Worm (Caenorhabditis elegans) whole organism, midembryonic: ENCODE results near the gene ceh-57.

Experiments used
- T22C8.4 ChIP-seq: fragments of 200-800 bp; sonication (Bioruptor generic); IDR thresholded peaks from 2 replicates; pipeline ENCODE4 v1.3.6; 2022; ENCODE audit warnings: missing genetic modification characterization, missing compliant biosample characterization
- cog-1 ChIP-seq: sonication (generic microtip); optimal IDR thresholded peaks from 2 replicates; lab custom pipeline; 2016; ENCODE audit warnings: missing genetic modification characterization, missing compliant biosample characterization
- flt-1 ChIP-seq: fragments of 200-800 bp; sonication (Bioruptor generic); IDR thresholded peaks from 2 replicates; pipeline ENCODE4 v1.3.6; 2022; ENCODE audit warnings: missing genetic modification characterization, missing compliant biosample characterization
- klf-2 ChIP-seq: fragments of 200-800 bp; sonication (Bioruptor generic); conservative IDR thresholded peaks from 2 replicates; pipeline ENCODE4 v1.3.6; 2022; ENCODE audit warnings: missing genetic modification reagents, missing genetic modification characterization, missing compliant biosample characterization
- med-1 ChIP-seq: sonication (generic microtip); optimal IDR thresholded peaks from 2 replicates; lab custom pipeline; 2017; ENCODE audit warnings: missing genetic modification characterization, mild to moderate bottlenecking, missing compliant biosample characterization, antibody characterized with exemption, missing genetic modification reagents; ENCODE audit not compliant: insufficient read depth
- ref-1 ChIP-seq: fragments of 200-800 bp; sonication (Bioruptor generic); conservative IDR thresholded peaks from 2 replicates; pipeline ENCODE4 v1.3.6; 2022; ENCODE audit warnings: missing genetic modification reagents, missing genetic modification characterization, missing compliant biosample characterization
- tab-1 ChIP-seq: fragments of 200-800 bp; sonication (Bioruptor generic); IDR thresholded peaks from 2 replicates; pipeline ENCODE4 v1.3.6; 2022; ENCODE audit warnings: missing genetic modification characterization, missing compliant biosample characterization
- ztf-23 ChIP-seq: fragments of 200-800 bp; sonication (Bioruptor generic); IDR thresholded peaks from 2 replicates; pipeline ENCODE4 v1.3.6; 2022; ENCODE audit warnings: missing genetic modification reagents, missing genetic modification characterization, missing compliant biosample characterization
- ztf-29 ChIP-seq: fragments of 200-800 bp; sonication (Bioruptor generic); IDR thresholded peaks from 2 replicates; pipeline ENCODE4 v1.3.6; 2022; ENCODE audit warnings: missing genetic modification reagents, missing genetic modification characterization, missing compliant biosample characterization

The ceh-57 gene

DNA sequence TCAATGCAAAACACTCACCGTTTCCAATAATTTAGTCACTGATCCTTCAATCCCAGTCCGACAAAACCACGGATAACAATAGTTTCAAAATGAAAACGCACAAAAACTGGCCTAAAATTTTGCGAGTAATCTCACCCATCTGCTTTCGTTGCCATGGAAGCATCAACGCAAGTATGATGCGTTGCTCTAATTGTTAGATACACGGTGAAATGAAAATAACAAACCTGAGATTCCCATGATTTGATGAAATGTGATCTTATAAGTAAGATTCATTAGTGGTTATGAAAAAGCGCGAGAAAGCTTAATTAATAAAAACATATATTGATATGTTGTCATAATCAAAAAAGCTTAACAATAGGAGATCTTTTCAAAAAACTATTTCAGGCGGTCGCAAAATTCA lies at the start of gene ceh-57:
Gene ceh-57, minus strand, starts transcription at position 95 of the 400 bp plus-strand sequence.
- no peak for TF ChIP-seq T22C8.4 (GFP tag; lab: Robert Waterston, UW)
- no peak for TF ChIP-seq klf-2 (GFP tag; lab: Robert Waterston, UW)
- TF ChIP-seq cog-1 (tag; lab: Kevin White, UChicago): no peak
- TF ChIP-seq ztf-23 (GFP tag; lab: Robert Waterston, UW): no peak
- TF ChIP-seq med-1 (GFP tag; lab: Kevin White, UChicago): no peak
- no peak for TF ChIP-seq ztf-29 (GFP tag; lab: Robert Waterston, UW)
- TF ChIP-seq flt-1: no peak
- no peak for TF ChIP-seq ref-1 (GFP tag; lab: Robert Waterston, UW)
- no peak for TF ChIP-seq tab-1 (GFP tag; lab: Robert Waterston, UW)

DNA sequence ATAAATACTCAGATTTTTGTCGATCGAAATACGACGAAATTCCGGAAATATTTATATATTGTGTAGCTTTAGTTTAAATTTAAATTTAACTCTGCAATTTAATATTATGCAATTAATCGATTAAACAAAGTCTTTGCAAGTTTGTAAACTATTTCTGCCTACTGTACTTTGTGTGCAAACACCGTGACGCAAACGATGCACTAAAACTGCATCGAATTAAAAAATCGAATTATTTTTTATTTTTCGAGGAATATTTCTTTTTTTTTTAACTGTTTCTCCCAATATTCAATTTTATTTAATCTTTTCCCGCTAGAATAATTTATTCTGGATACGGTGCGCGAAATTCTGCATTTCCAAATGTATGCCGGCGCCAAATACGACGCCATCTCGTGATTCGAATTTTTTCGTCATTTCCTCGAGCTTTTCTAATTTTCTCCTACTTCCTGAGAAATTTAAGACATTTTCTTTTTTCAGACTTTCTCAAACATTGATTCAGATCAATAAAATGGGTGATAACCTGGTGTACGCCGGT lies 49.3 kb upstream of the ceh-57 start, which contains the start of gene eif-2A:
Gene eif-2A, plus strand, starts transcription at position 469 of the 532 bp plus-strand sequence.
- TF ChIP-seq ref-1 (GFP tag; lab: Robert Waterston, UW): no peak

DNA sequence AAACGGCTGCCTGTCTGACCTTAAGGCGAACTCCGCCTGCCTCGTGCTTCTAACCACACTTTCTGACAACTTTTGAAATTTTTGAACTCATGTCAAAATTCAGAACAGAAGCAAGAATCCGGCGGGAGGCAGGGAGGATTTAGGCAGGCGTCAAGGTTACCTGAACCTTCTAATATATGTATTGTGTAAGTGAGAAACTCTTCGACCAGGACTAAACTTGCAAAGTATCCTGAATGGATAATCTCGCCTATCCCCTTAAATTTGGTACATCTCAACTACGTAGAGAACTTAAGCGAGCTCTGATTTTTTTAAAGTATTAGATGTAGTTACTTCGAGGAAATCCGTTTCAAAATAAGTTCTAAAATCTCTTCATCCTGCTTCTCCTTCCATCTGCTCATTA lies 43.9 kb upstream of the ceh-57 start, which contains the start of gene E04D5.5:
Gene E04D5.5, plus strand, starts transcription at position 301 of the 400 bp plus-strand sequence.
- TF ChIP-seq klf-2 (GFP tag; lab: Robert Waterston, UW) (no peak), med-1 (GFP tag; lab: Kevin White, UChicago) (no peak), T22C8.4 (GFP tag; lab: Robert Waterston, UW) (no peak), tab-1 (GFP tag; lab: Robert Waterston, UW) (no peak), cog-1 (tag; lab: Kevin White, UChicago) (no peak), ztf-23 (GFP tag; lab: Robert Waterston, UW) (no peak), ref-1 (GFP tag; lab: Robert Waterston, UW) (no peak)

DNA sequence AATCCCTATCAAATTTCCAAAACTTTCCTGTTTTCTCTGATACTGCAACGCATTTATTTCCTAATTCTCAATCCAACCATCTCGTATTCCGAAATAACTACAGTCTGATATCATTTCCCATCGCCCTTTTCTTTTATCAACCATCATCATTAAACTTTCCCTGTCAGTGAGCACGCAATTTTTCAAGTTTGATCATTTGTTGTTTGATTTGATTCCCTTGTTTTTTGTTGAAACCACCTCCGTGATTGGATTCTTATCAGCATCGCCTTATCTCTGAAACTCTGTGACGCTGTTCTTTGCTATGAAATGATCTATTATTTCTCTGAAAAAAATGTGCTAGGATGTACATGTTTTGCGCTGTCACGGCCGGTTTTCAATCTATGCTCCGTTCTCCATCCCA lies 35.9 kb upstream of the ceh-57 start:
- TF ChIP-seq ztf-29 (GFP tag; lab: Robert Waterston, UW) (no peak), ref-1 (GFP tag; lab: Robert Waterston, UW) (no peak), flt-1 (no peak), cog-1 (tag; lab: Kevin White, UChicago) (no peak), T22C8.4 (GFP tag; lab: Robert Waterston, UW) (no peak), klf-2 (GFP tag; lab: Robert Waterston, UW) (no peak)

DNA sequence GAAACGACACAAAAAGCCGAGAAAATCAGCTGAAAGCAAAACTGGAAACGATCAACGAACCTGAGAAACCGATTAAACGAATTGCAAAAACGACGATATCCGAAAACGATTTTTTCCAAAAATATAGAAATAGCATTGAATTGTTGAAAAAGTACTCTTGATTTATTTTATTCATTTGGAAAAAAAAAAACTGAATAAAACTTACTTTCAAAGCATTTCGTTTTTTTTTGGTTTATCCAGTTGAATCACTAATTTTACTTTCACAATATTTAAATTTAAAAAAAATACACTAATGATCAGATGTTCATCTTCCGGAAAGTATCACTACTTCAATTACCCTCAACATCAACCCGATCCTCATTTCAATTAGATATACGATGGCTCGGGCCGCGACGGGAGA lies 29.5 kb upstream of the ceh-57 start, which contains the start of gene T09F3.5:
Gene T09F3.5, plus strand, starts transcription at position 301 of the 400 bp plus-strand sequence.
- no peak for TF ChIP-seq T22C8.4 (GFP tag; lab: Robert Waterston, UW)
- no peak for TF ChIP-seq klf-2 (GFP tag; lab: Robert Waterston, UW)
- no peak for TF ChIP-seq ztf-29 (GFP tag; lab: Robert Waterston, UW)
- no peak for TF ChIP-seq flt-1
- no peak for TF ChIP-seq cog-1 (tag; lab: Kevin White, UChicago)
- TF ChIP-seq ztf-23 (GFP tag; lab: Robert Waterston, UW): no peak
- TF ChIP-seq ref-1 (GFP tag; lab: Robert Waterston, UW): no peak
- no peak for TF ChIP-seq tab-1 (GFP tag; lab: Robert Waterston, UW)
- TF ChIP-seq med-1 (GFP tag; lab: Kevin White, UChicago): no peak

DNA sequence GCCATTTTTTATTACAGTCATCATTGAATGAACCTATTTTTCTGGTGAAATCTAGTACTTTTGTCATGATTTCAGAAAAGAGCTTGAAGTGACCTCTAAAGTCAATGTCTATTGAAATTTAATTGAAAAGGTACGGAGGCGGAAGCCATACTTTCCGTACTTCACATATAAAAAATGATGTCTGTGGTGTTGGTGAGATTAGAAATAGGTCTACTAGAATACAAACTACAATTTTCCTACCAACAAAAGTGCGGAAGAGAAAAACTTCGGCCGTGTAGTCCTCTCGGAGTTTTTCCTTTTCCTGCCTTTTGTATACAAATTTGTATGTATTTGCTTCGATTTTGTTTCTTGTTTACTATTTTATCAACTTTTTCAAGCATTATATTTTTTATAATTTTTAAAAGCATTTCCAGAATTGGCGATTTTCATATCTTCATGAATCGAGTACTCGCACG lies 28.2 kb upstream of the ceh-57 start, which contains the start of gene T09F3.4:
Gene T09F3.4, plus strand, starts transcription at position 405 of the 455 bp plus-strand sequence.
- TF ChIP-seq klf-2 (GFP tag; lab: Robert Waterston, UW) (no peak), ztf-29 (GFP tag; lab: Robert Waterston, UW) (no peak), T22C8.4 (GFP tag; lab: Robert Waterston, UW) (no peak), flt-1 (no peak), ztf-23 (GFP tag; lab: Robert Waterston, UW) (no peak), med-1 (GFP tag; lab: Kevin White, UChicago) (no peak), tab-1 (GFP tag; lab: Robert Waterston, UW) (no peak), ref-1 (GFP tag; lab: Robert Waterston, UW) (no peak), cog-1 (tag; lab: Kevin White, UChicago) (no peak)

DNA sequence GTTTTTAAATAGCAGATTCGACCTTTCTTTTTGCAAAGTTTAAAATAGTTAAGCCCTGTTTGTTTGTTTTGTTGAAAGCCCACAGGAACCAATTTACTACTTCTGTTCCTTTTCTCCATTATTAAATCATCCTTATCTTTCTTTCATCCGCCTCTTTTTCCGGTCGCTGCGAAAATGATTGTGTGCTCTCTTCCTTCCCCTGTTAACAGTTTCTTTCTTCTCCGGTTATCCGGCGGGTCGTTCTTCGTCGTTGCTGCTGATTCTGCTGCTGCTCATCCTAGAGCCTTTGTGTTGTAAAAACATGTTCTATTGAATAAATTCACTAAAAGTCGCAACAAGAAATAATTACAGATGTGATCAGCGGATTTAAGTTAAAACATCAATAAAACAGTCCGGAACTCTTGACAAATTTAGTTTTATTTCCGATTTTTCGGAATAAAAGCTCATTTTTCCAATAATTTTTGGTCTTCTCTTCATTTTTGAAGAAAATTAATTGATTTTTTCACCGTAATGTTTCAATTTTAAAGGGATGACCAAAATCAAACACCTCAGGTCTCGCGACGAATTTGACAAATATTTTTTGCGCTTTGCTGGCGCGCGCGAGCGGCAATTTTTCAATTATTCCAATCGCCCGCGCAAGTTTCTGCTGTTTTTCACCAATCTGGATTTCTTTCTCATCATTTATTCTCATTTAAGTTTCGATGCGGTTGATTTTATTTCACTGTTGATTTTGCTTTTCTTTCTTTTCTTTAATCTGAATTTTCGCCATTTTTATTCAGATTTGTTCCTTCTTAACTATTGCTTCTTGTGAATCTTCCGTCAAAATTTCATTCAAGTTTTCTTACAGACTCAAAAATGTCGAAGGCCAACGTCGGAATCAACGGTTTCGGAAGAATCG lies 26.4 kb upstream of the ceh-57 start, which contains the start of gene gpd-1:
Gene gpd-1, plus strand, starts transcription at position 848 of the 898 bp plus-strand sequence.
- TF ChIP-seq tab-1 (GFP tag; lab: Robert Waterston, UW): no peak
- TF ChIP-seq ztf-29 (GFP tag; lab: Robert Waterston, UW): no peak
- TF ChIP-seq ztf-23 (GFP tag; lab: Robert Waterston, UW): no peak
- TF ChIP-seq ref-1 (GFP tag; lab: Robert Waterston, UW): no peak
- TF ChIP-seq flt-1: no peak
- no peak for TF ChIP-seq klf-2 (GFP tag; lab: Robert Waterston, UW)
- TF ChIP-seq med-1 (GFP tag; lab: Kevin White, UChicago): no peak
- no peak for TF ChIP-seq cog-1 (tag; lab: Kevin White, UChicago)
- no peak for TF ChIP-seq T22C8.4 (GFP tag; lab: Robert Waterston, UW)

DNA sequence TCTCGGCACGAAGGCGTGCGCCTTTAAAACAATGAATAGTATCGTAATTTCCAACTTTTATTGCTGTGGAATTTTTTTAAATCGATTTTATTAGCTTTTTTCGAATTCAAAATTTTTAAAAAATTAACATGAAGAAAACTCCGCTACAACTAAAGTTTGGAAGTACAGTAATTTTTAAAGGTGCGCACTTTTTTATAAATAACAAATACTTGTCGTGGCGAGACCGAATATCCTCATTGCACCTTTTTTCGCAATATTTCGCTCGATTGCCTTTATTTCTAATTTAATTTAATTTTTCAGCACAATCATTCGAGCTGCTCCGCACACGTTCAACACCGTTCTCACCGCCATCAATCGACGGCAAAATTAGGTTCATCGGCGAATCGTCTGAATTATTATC lies 23.8 kb upstream of the ceh-57 start, which contains the start of the genes T09F3.2 and T09F3.7:
Gene T09F3.2, plus strand, starts transcription at position 301 of the 400 bp plus-strand sequence.
Gene T09F3.7, plus strand, starts transcription at position 315 of the 400 bp plus-strand sequence.
- TF ChIP-seq cog-1 (tag; lab: Kevin White, UChicago) (no peak), ref-1 (GFP tag; lab: Robert Waterston, UW) (no peak), klf-2 (GFP tag; lab: Robert Waterston, UW) (no peak), med-1 (GFP tag; lab: Kevin White, UChicago) (no peak), ztf-23 (GFP tag; lab: Robert Waterston, UW) (no peak), flt-1 (no peak), T22C8.4 (GFP tag; lab: Robert Waterston, UW) (no peak), tab-1 (GFP tag; lab: Robert Waterston, UW) (no peak), ztf-29 (GFP tag; lab: Robert Waterston, UW) (no peak)
